Worm (Caenorhabditis elegans): ENCODE results near the gene T19C3.4.

The T19C3.4 gene

ce11 chrIII:587009-587408, 33.0 kb downstream of the T19C3.4 start, which contains the start of gene helq-1:
Gene helq-1, minus strand, starts transcription at chrIII:587109.
- no peak for TF ChIP-seq sox-4 (tag; optimal IDR thresholded peaks at IDR 0.05)
- TF ChIP-seq rnt-1 (tag; optimal IDR thresholded peaks at IDR 0.05) = no peak
- TF ChIP-seq ceh-8 (GFP tag; optimal IDR thresholded peaks at IDR 0.05) = no peak
- TF ChIP-seq unc-30 (tag; optimal IDR thresholded peaks at IDR 0.05) = no peak
- TF ChIP-seq sup-37 (GFP tag; optimal IDR thresholded peaks at IDR 0.05) = no peak

ce11 chrIII:577467-577866, 42.6 kb downstream of the T19C3.4 start, which contains the start of gene gtf-2H5:
Gene gtf-2H5, minus strand, starts transcription at chrIII:577567.
- no peak for TF ChIP-seq dpl-1 (GFP tag; optimal IDR thresholded peaks at IDR 0.05)
- TF ChIP-seq unc-98 (GFP tag; IDR thresholded peaks at IDR 0.05) = no peak
- no peak for TF ChIP-seq unc-62 (GFP tag; optimal IDR thresholded peaks at IDR 0.05)
- TF ChIP-seq elt-2 (tag; optimal IDR thresholded peaks at IDR 0.05) = no peak
- TF ChIP-seq F16B12.6 (tag; optimal IDR thresholded peaks at IDR 0.05) = no peak
- TF ChIP-seq hlh-4 (tag; optimal IDR thresholded peaks at IDR 0.05) = no peak
- no peak for TF ChIP-seq unc-30 (tag; optimal IDR thresholded peaks at IDR 0.05)
- no peak for TF ChIP-seq ceh-88 (GFP tag; IDR thresholded peaks at IDR 0.05)
- no peak for TF ChIP-seq C16A3.4 (tag; optimal IDR thresholded peaks at IDR 0.05)
- no peak for TF ChIP-seq mef-2 (tag; optimal IDR thresholded peaks at IDR 0.05)
- TF ChIP-seq tbx-2 (tag; optimal IDR thresholded peaks at IDR 0.05) = no peak
- no peak for TF ChIP-seq dsc-1 (tag; optimal IDR thresholded peaks at IDR 0.05)
- no peak for TF ChIP-seq blmp-1 (tag; optimal IDR thresholded peaks at IDR 0.05)
- TF ChIP-seq egl-27 (tag; optimal IDR thresholded peaks at IDR 0.05) = no peak
- no peak for TF ChIP-seq fkh-8 (tag; optimal IDR thresholded peaks at IDR 0.05)
- no peak for TF ChIP-seq nhr-85 (tag)
- no peak for TF ChIP-seq nhr-90 (tag; optimal IDR thresholded peaks at IDR 0.05; ENCODE audit: poor library complexity)
- no peak for TF ChIP-seq ces-1 (GFP tag; optimal IDR thresholded peaks at IDR 0.05)
- TF ChIP-seq lin-14 (GFP tag; optimal IDR thresholded peaks at IDR 0.05) = no peak
- TF ChIP-seq ceh-90 (tag; optimal IDR thresholded peaks at IDR 0.05) = no peak

- TF ChIP-seq nhr-237 (tag; optimal IDR thresholded peaks at IDR 0.05) (no peak), blmp-1 (tag; optimal IDR thresholded peaks at IDR 0.05) (no peak), nhr-47 (tag; optimal IDR thresholded peaks at IDR 0.05) (no peak), ceh-90 (tag; optimal IDR thresholded peaks at IDR 0.05) (no peak), grh-1 (GFP tag; IDR thresholded peaks at IDR 0.05) (no peak), nhr-20 (tag; optimal IDR thresholded peaks at IDR 0.05) (no peak), ceh-63 (GFP tag; optimal IDR thresholded peaks at IDR 0.05) (no peak), ama-1 (optimal IDR thresholded peaks at IDR 0.05) (no peak), dpl-1 (GFP tag; optimal IDR thresholded peaks at IDR 0.05) (no peak), Y116A8C.19 (tag; optimal IDR thresholded peaks at IDR 0.05; ENCODE audit: borderline replicate concordance) (no peak), nhr-76 (tag; optimal IDR thresholded peaks at IDR 0.05) (no peak), rnt-1 (tag; optimal IDR thresholded peaks at IDR 0.05) (no peak), ceh-88 (GFP tag; IDR thresholded peaks at IDR 0.05) (no peak), elt-2 (tag; optimal IDR thresholded peaks at IDR 0.05) (no peak), alr-1 (tag; optimal IDR thresholded peaks at IDR 0.05; ENCODE audit: borderline replicate concordance) (no peak), efl-1 (optimal IDR thresholded peaks at IDR 0.05) (no peak), efl-1 (GFP tag; optimal IDR thresholded peaks at IDR 0.05 in 1 of 2) (no peak), fos-1 (tag; optimal IDR thresholded peaks at IDR 0.05) (no peak)
Observed at ce11 chrIII:576555-576954, 43.5 kb downstream of the T19C3.4 start.

ce11 chrIII:568815-569214, 51.2 kb downstream of the T19C3.4 start:
- TF ChIP-seq blmp-1 (tag; optimal IDR thresholded peaks at IDR 0.05) (peak; percentile 85), pax-3 (tag; optimal IDR thresholded peaks at IDR 0.05) (no peak)
